Worm (Caenorhabditis elegans): ENCODE results near the gene srg-16.

DNA sequence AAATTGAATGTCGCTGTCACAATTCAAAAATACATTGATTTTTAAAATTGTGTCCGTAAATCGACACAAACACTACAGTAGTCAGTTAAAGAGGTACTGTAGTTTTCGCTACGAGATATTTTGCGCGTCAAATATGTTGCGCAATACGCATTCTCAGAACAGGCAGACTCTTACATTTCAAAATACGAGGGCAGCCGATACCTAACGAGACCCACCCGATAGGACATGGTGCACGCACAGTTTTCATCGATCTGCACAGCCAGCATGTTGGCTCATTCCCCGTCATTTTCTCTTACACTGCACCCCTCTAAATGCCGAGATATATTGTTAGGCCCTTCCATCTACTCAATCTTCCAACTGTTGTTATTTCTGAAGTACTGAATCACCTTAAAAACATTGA lies 4.7 kb upstream of the srg-16 start, which contains the start of gene F15A4.2:
- TF ChIP-seq W03F9.2 (tag; optimal IDR thresholded peaks at IDR 0.05) (no peak), him-1 (tag; optimal IDR thresholded peaks at IDR 0.05) (no peak)

All from whole organism, L4/young adult.